Worm (Caenorhabditis elegans) whole organism, L1 larva: ENCODE measurements around the gene nstp-10.
A peak's percentile ranks its signal among the peaks of the same experiment; 100 is the strongest.

ENCODE experiments used
- F16B12.6 ChIP-seq: fragments of 150-350 bp; optimal IDR thresholded peaks from 2 replicates; lab custom pipeline; 2014; ENCODE audit warnings: missing biosample characterization, missing genetic modification characterization
- Y116A8C.19 ChIP-seq: sonication (generic microtip); optimal IDR thresholded peaks from 2 replicates; lab custom pipeline; 2016; ENCODE audit warnings: missing compliant biosample characterization, missing genetic modification characterization, borderline replicate concordance
- ceh-8 ChIP-seq: fragments of 200-800 bp; sonication (Bioruptor generic); optimal IDR thresholded peaks from 2 replicates; lab custom pipeline; 2018; ENCODE audit warnings: mild to moderate bottlenecking, missing genetic modification characterization, moderate library complexity, missing compliant biosample characterization
- ceh-88 ChIP-seq: fragments of 200-800 bp; sonication (Bioruptor generic); IDR thresholded peaks from 2 replicates; pipeline ENCODE4 v1.3.6; 2022; ENCODE audit warnings: missing genetic modification characterization, missing compliant biosample characterization
- ceh-90 ChIP-seq: sonication (generic microtip); optimal IDR thresholded peaks from 2 replicates; lab custom pipeline; 2016; ENCODE audit warnings: missing genetic modification characterization, missing compliant biosample characterization
- ces-1 ChIP-seq: fragments of 150-350 bp; optimal IDR thresholded peaks from 2 replicates; lab custom pipeline; 2014; ENCODE audit warnings: missing biosample characterization, missing genetic modification reagents, missing genetic modification characterization
- dpl-1 ChIP-seq, 3 experiments: fragments of 150-350 bp in 2 of 3; sonication (generic microtip) in 1 of 3; optimal IDR thresholded peaks; 2 replicates each; lab custom pipeline; 2014 to 2017; ENCODE audit warnings: missing biosample characterization in 3 of 3, missing genetic modification characterization in 3 of 3, missing genetic modification reagents in 3 of 3
- efl-1 ChIP-seq, 4 experiments: fragments of 150-350 bp; optimal IDR thresholded peaks in 3 of 4; peaks in 1 of 4; 1 replicate in 1 of 4; 2 replicates in 3 of 4; lab custom pipeline; 2014; ENCODE audit warnings: missing biosample characterization in 2 of 4, missing genetic modification characterization in 2 of 4, missing genetic modification reagents in 2 of 4
- efl-3 ChIP-seq: fragments of 200-800 bp; sonication (Bioruptor generic); optimal IDR thresholded peaks from 2 replicates; lab custom pipeline; 2018; ENCODE audit warnings: mild to moderate bottlenecking, missing genetic modification characterization, missing compliant biosample characterization
- egl-13 ChIP-seq: sonication (generic microtip); optimal IDR thresholded peaks from 2 replicates; lab custom pipeline; 2016; ENCODE audit warnings: missing genotype, missing genetic modification reagents, missing genetic modification characterization, missing compliant biosample characterization
- elt-2 ChIP-seq: sonication (generic microtip); optimal IDR thresholded peaks from 2 replicates; lab custom pipeline; 2016; ENCODE audit warnings: missing genetic modification characterization, mild to moderate bottlenecking, inconsistent platforms, missing compliant biosample characterization, missing genetic modification reagents
- elt-3 ChIP-seq, 6 experiments: fragments of 150-350 bp in 1 of 6; sonication (generic microtip); optimal IDR thresholded peaks; 2 replicates each; lab custom pipeline; 2017 to 2018; ENCODE audit warnings: missing biosample characterization in 6 of 6, missing genetic modification characterization in 6 of 6, inconsistent platforms in 1 of 6
- ets-5 ChIP-seq: fragments of 200-800 bp; sonication (Bioruptor generic); IDR thresholded peaks from 2 replicates; pipeline ENCODE4 v1.3.6; 2022; ENCODE audit warnings: missing genetic modification characterization, missing compliant biosample characterization
- fkh-10 ChIP-seq: sonication (generic microtip); optimal IDR thresholded peaks from 2 replicates; lab custom pipeline; 2017; ENCODE audit warnings: missing biosample characterization, missing genetic modification reagents, missing genetic modification characterization
- fkh-4 ChIP-seq: sonication (generic microtip); optimal IDR thresholded peaks from 2 replicates; lab custom pipeline; 2016; ENCODE audit warnings: missing compliant biosample characterization, missing genetic modification characterization, borderline replicate concordance
- fkh-8 ChIP-seq: sonication (generic microtip); optimal IDR thresholded peaks from 2 replicates; lab custom pipeline; 2016; ENCODE audit warnings: mild to moderate bottlenecking, missing genetic modification characterization, missing compliant biosample characterization
- fos-1 ChIP-seq: fragments of 150-350 bp; optimal IDR thresholded peaks from 2 replicates; lab custom pipeline; 2014; ENCODE audit warnings: missing biosample characterization, missing genetic modification characterization
- grh-1 ChIP-seq: fragments of 200-800 bp; sonication (Bioruptor generic); IDR thresholded peaks from 2 replicates; pipeline ENCODE4 v1.3.6; 2022; ENCODE audit warnings: missing genetic modification reagents, missing genetic modification characterization, missing compliant biosample characterization
- hlh-17 ChIP-seq: fragments of 200-800 bp; sonication (Bioruptor generic); optimal IDR thresholded peaks from 2 replicates; lab custom pipeline; 2018; ENCODE audit warnings: missing genetic modification characterization, mild to moderate bottlenecking, missing compliant biosample characterization, moderate library complexity, borderline replicate concordance
- hlh-4 ChIP-seq: sonication (generic microtip); optimal IDR thresholded peaks from 2 replicates; lab custom pipeline; 2016; ENCODE audit warnings: mild to moderate bottlenecking, missing genetic modification characterization, missing compliant biosample characterization
- hpl-2 ChIP-seq: fragments of 150-350 bp; optimal IDR thresholded peaks from 2 replicates; lab custom pipeline; 2014; ENCODE audit warnings: missing biosample characterization, missing genetic modification reagents, missing genetic modification characterization
- jun-1 ChIP-seq: fragments of 150-350 bp; optimal IDR thresholded peaks from 2 replicates; lab custom pipeline; 2014; ENCODE audit warnings: missing biosample characterization, missing genetic modification reagents, missing genetic modification characterization
- lin-13 ChIP-seq: fragments of 150-350 bp; optimal IDR thresholded peaks from 2 replicates; lab custom pipeline; 2014; ENCODE audit warnings: missing biosample characterization, missing genetic modification reagents, missing genetic modification characterization
- lin-14 ChIP-seq: fragments of 200-800 bp; sonication (Bioruptor generic); optimal IDR thresholded peaks from 2 replicates; lab custom pipeline; 2018; ENCODE audit warnings: mild to moderate bottlenecking, missing genetic modification characterization, moderate library complexity, missing compliant biosample characterization
- lin-15B ChIP-seq: fragments of 150-350 bp; sonication (generic microtip); optimal IDR thresholded peaks from 3 replicates; lab custom pipeline; 2014; ENCODE audit warnings: missing biosample characterization, missing genetic modification characterization
- lin-35 ChIP-seq, 2 experiments: fragments of 150-350 bp; optimal IDR thresholded peaks; 2 replicates each; lab custom pipeline; 2014; ENCODE audit warnings: missing biosample characterization in 2 of 2, missing genetic modification characterization in 2 of 2, missing genetic modification reagents in 2 of 2
- lsy-2 ChIP-seq, 2 experiments: fragments of 150-350 bp; optimal IDR thresholded peaks; 2 replicates each; lab custom pipeline; 2014; ENCODE audit warnings: missing biosample characterization in 2 of 2, missing genetic modification characterization in 2 of 2
- mef-2 ChIP-seq: fragments of 150-350 bp; optimal IDR thresholded peaks from 2 replicates; lab custom pipeline; 2014; ENCODE audit warnings: missing biosample characterization, missing genetic modification characterization
- nhr-11 ChIP-seq: fragments of 150-350 bp; optimal IDR thresholded peaks from 2 replicates; lab custom pipeline; 2014; ENCODE audit warnings: missing biosample characterization, missing genetic modification characterization
- nhr-12 ChIP-seq: sonication (generic microtip); optimal IDR thresholded peaks from 2 replicates; lab custom pipeline; 2017; ENCODE audit warnings: missing biosample characterization, missing genetic modification characterization
- nhr-19 ChIP-seq: fragments of 200-800 bp; sonication (Bioruptor generic); conservative IDR thresholded peaks from 2 replicates; pipeline ENCODE4 v1.3.6; 2022; ENCODE audit warnings: missing genetic modification characterization, missing compliant biosample characterization
- nhr-76 ChIP-seq: sonication (generic microtip); optimal IDR thresholded peaks from 2 replicates; lab custom pipeline; 2017; ENCODE audit warnings: missing biosample characterization, missing genetic modification characterization
- nhr-77 ChIP-seq: fragments of 150-350 bp; optimal IDR thresholded peaks from 2 replicates; lab custom pipeline; 2014; ENCODE audit warnings: missing biosample characterization, missing genetic modification characterization
- nhr-84 ChIP-seq: sonication (generic microtip); optimal IDR thresholded peaks from 2 replicates; lab custom pipeline; 2017; ENCODE audit warnings: missing biosample characterization, missing genetic modification characterization
- nhr-85 ChIP-seq: sonication (generic microtip); peaks from one replicate; lab custom pipeline; 2016; ENCODE audit warnings: missing genetic modification characterization, inconsistent platforms, missing compliant biosample characterization
- nhr-90 ChIP-seq: sonication (generic microtip); optimal IDR thresholded peaks from 2 replicates; lab custom pipeline; 2016; ENCODE audit warnings: mild to moderate bottlenecking, missing genetic modification characterization, missing compliant biosample characterization; ENCODE audit not compliant: poor library complexity
- pax-3 ChIP-seq: fragments of 200-800 bp; sonication (Bioruptor generic); optimal IDR thresholded peaks from 2 replicates; lab custom pipeline; 2018; ENCODE audit warnings: mild to moderate bottlenecking, missing genetic modification characterization, moderate library complexity, missing compliant biosample characterization
- rnt-1 ChIP-seq: sonication (generic microtip); optimal IDR thresholded peaks from 2 replicates; lab custom pipeline; 2016; ENCODE audit warnings: mild to moderate bottlenecking, missing genetic modification characterization, moderate library complexity, missing compliant biosample characterization
- snu-23 ChIP-seq: sonication (generic microtip); optimal IDR thresholded peaks from 2 replicates; lab custom pipeline; 2016; ENCODE audit warnings: missing genetic modification characterization, missing compliant biosample characterization
- sptf-1 ChIP-seq: fragments of 150-350 bp; optimal IDR thresholded peaks from 2 replicates; lab custom pipeline; 2014; ENCODE audit warnings: missing biosample characterization, missing genetic modification characterization
- tlp-1 ChIP-seq: fragments of 150-350 bp; optimal IDR thresholded peaks from 2 replicates; lab custom pipeline; 2014; ENCODE audit warnings: missing biosample characterization, missing genetic modification characterization
- unc-30 ChIP-seq: sonication (generic microtip); optimal IDR thresholded peaks from 2 replicates; lab custom pipeline; 2017; ENCODE audit warnings: missing biosample characterization, missing genetic modification characterization
- unc-62 ChIP-seq: fragments of 150-350 bp; optimal IDR thresholded peaks from 2 replicates; lab custom pipeline; 2014; ENCODE audit warnings: missing biosample characterization, missing genetic modification reagents, missing genetic modification characterization
- unc-86 ChIP-seq: sonication (generic microtip); optimal IDR thresholded peaks from 2 replicates; lab custom pipeline; 2016; ENCODE audit warnings: missing genetic modification characterization, missing compliant biosample characterization
- unc-98 ChIP-seq: fragments of 200-800 bp; sonication (Bioruptor generic); IDR thresholded peaks from 2 replicates; pipeline ENCODE4 v1.3.6; 2022; ENCODE audit warnings: missing genetic modification characterization, missing compliant biosample characterization
- vab-15 ChIP-seq: sonication (generic microtip); optimal IDR thresholded peaks from 2 replicates; lab custom pipeline; 2017; ENCODE audit warnings: missing genotype, mild to moderate bottlenecking, missing genetic modification characterization, missing compliant biosample characterization
- xbp-1 ChIP-seq: sonication (generic microtip); optimal IDR thresholded peaks from 2 replicates; lab custom pipeline; 2016; ENCODE audit warnings: missing genetic modification characterization, missing compliant biosample characterization
- zag-1 ChIP-seq: fragments of 150-350 bp; optimal IDR thresholded peaks from 2 replicates; lab custom pipeline; 2014; ENCODE audit warnings: missing biosample characterization, missing genetic modification characterization
- zip-4 ChIP-seq: fragments of 200-800 bp; sonication (Bioruptor generic); optimal IDR thresholded peaks from 2 replicates; lab custom pipeline; 2018; ENCODE audit warnings: mild to moderate bottlenecking, missing genetic modification characterization, moderate library complexity, missing compliant biosample characterization
- ztf-11 ChIP-seq, 2 experiments: sonication (generic microtip); optimal IDR thresholded peaks; 2 replicates each; lab custom pipeline; 2016 to 2017; ENCODE audit warnings: missing genetic modification characterization in 2 of 2, missing biosample characterization in 1 of 2, missing compliant biosample characterization in 1 of 2

nstp-10 gene

ce11 chrV:9513590-9513989 lies 36.0 kb downstream of the nstp-10 start, which contains the start of gene eif-2Bdelta (continued):
- no peak for TF ChIP-seq pax-3 (tag; lab: Kevin White, UChicago)
- TF ChIP-seq unc-30 (tag; lab: Kevin White, UChicago): no peak
- TF ChIP-seq F16B12.6 (tag; lab: Kevin White, UChicago): no peak
- peak; percentile 67 for TF ChIP-seq nhr-19 (GFP tag; lab: Robert Waterston, UW)
- TF ChIP-seq hlh-17 (GFP tag; lab: Kevin White, UChicago): no peak
- no peak for TF ChIP-seq Y116A8C.19
- peak in 1 of 6 experiments; percentile 2 for TF ChIP-seq elt-3 (tag; optimal IDR thresholded peaks at IDR 0.05; lab: Kevin White, UChicago)
- TF ChIP-seq ceh-88 (GFP tag; lab: Robert Waterston, UW): no peak
- peak; percentile 72 for TF ChIP-seq lin-14 (GFP tag; lab: Kevin White, UChicago)
- TF ChIP-seq rnt-1 (tag; lab: Kevin White, UChicago): peak; percentile 76
- TF ChIP-seq efl-1 (optimal IDR thresholded peaks at IDR 0.05; lab: Kevin White, UChicago): peak; percentile 51 to 73
- TF ChIP-seq efl-1 (GFP tag; optimal IDR thresholded peaks at IDR 0.05 in 1 of 2; lab: Kevin White, UChicago): peak; percentile 68 to 96
- no peak for TF ChIP-seq fkh-8
- TF ChIP-seq efl-3 (GFP tag; lab: Kevin White, UChicago): no peak
- peak; percentile 75 for TF ChIP-seq xbp-1 (tag; lab: Kevin White, UChicago)
- TF ChIP-seq ceh-8 (GFP tag; lab: Kevin White, UChicago): no peak
- TF ChIP-seq lin-13 (GFP tag; lab: Kevin White, UChicago): no peak
- TF ChIP-seq ces-1: no peak
- peak; percentile 74 for TF ChIP-seq nhr-90 (tag; lab: Kevin White, UChicago)
- peak; percentile 71 to 84 for TF ChIP-seq lsy-2 (tag; optimal IDR thresholded peaks at IDR 0.05; lab: Kevin White, UChicago)
- TF ChIP-seq mef-2 (tag; lab: Kevin White, UChicago): no peak
- peak; percentile 45 for TF ChIP-seq egl-13
- no peak for TF ChIP-seq fos-1 (tag; lab: Kevin White, UChicago)
- peak; percentile 59 for TF ChIP-seq unc-86 (tag; lab: Kevin White, UChicago)
- TF ChIP-seq ets-5 (GFP tag; lab: Robert Waterston, UW): no peak
- peak; percentile 55 for TF ChIP-seq elt-2
- peak; percentile 27 for TF ChIP-seq zip-4 (GFP tag; lab: Kevin White, UChicago)
- TF ChIP-seq sptf-1 (tag; lab: Kevin White, UChicago): no peak
- no peak for TF ChIP-seq nhr-84 (tag; lab: Kevin White, UChicago)
- no peak for TF ChIP-seq unc-62 (GFP tag; lab: Kevin White, UChicago)
- TF ChIP-seq lin-15B: no peak
- no peak for TF ChIP-seq zag-1 (tag; lab: Kevin White, UChicago)
- TF ChIP-seq unc-98 (GFP tag; lab: Robert Waterston, UW): no peak
- TF ChIP-seq nhr-11: no peak
- peak; percentile 49 to 76 for TF ChIP-seq lin-35 (GFP tag; optimal IDR thresholded peaks at IDR 0.05; lab: Kevin White, UChicago)
- TF ChIP-seq ztf-11 (tag; optimal IDR thresholded peaks at IDR 0.05; lab: Kevin White, UChicago): no peak
- TF ChIP-seq hpl-2: no peak
- TF ChIP-seq nhr-12 (tag; lab: Kevin White, UChicago): no peak
- TF ChIP-seq fkh-10 (GFP tag; lab: Kevin White, UChicago): no peak
- peak; percentile 9 for TF ChIP-seq ceh-90 (tag; lab: Kevin White, UChicago)
- no peak for TF ChIP-seq jun-1
- no peak for TF ChIP-seq nhr-77 (tag; lab: Kevin White, UChicago)
- peak; percentile 80 for TF ChIP-seq nhr-85 (tag; lab: Kevin White, UChicago)
- no peak for TF ChIP-seq fkh-4 (tag; lab: Kevin White, UChicago)
- TF ChIP-seq vab-15 (tag; lab: Kevin White, UChicago): no peak
- peak; percentile 57 to 76 (median 71) for TF ChIP-seq dpl-1 (GFP tag; optimal IDR thresholded peaks at IDR 0.05; lab: Kevin White, UChicago)
- no peak for TF ChIP-seq grh-1 (GFP tag; lab: Robert Waterston, UW)
- TF ChIP-seq snu-23: peak; percentile 79
- no peak for TF ChIP-seq hlh-4 (tag; lab: Kevin White, UChicago)
- no peak for TF ChIP-seq nhr-76 (tag; lab: Kevin White, UChicago)
- no peak for TF ChIP-seq tlp-1 (tag; lab: Kevin White, UChicago)
